Comparison of ENCODE assay signal across 5 fruit fly cellular contexts in genomic region chr3L:10516707-10517450, dm6.
TF ChIP-seq lines count a peak whose summit lies in the region.

No protein-coding gene starts in this region.

- TF ChIP-seq CTCF in whole organism, embryonic (GFP tag; optimal IDR thresholded peaks at IDR 0.05; lab: Kevin White, UChicago): no peak

TF ChIP-seq in whole organism, 6 proteins besides CTCF, POLR2A, EP300 and RAD21:
- TF ChIP-seq psq (optimal IDR thresholded peaks at IDR 0.05; lab: Kevin White, UChicago) (peak; percentile 33), pan (optimal IDR thresholded peaks at IDR 0.05; lab: Kevin White, UChicago) (no peak)

TF ChIP-seq in whole organism, embryonic, 481 proteins besides CTCF, POLR2A, EP300 and RAD21 (continues in another document):
- TF ChIP-seq Abd-B (GFP tag; optimal IDR thresholded peaks at IDR 0.05; lab: Kevin White, UChicago) (no peak), CG9215 (GFP tag; IDR thresholded peaks at IDR 0.05; lab: Robert Waterston, UW) (0 out of 2 replicates have a peak, but pooled peaks have one; percentile 17), prd (optimal IDR thresholded peaks at IDR 0.05; lab: Kevin White, UChicago) (no peak), prd (GFP tag; IDR thresholded peaks at IDR 0.05; lab: Robert Waterston, UW) (peak; percentile 38; the same call in 1 of the 3 replicates), CG9727 (GFP tag; optimal IDR thresholded peaks at IDR 0.05; lab: Kevin White, UChicago) (peak; percentile 53), cg (GFP tag; optimal IDR thresholded peaks at IDR 0.05; lab: Kevin White, UChicago) (peak; percentile 14), Tbp (GFP tag; optimal IDR thresholded peaks at IDR 0.05; lab: Kevin White, UChicago) (no peak), CG18599 (GFP tag; optimal IDR thresholded peaks at IDR 0.05; lab: Kevin White, UChicago) (peak; percentile 6), CG4730 (GFP tag; IDR thresholded peaks at IDR 0.05; lab: Robert Waterston, UW) (no peak), CoRest (tag; optimal IDR thresholded peaks at IDR 0.05; lab: Kevin White, UChicago) (peak; percentile 9), dmrt99B (tag; optimal IDR thresholded peaks at IDR 0.05; lab: Kevin White, UChicago) (peak; percentile 14), CG13123 (GFP tag; optimal IDR thresholded peaks at IDR 0.05; lab: Kevin White, UChicago) (no peak), CG9437 (GFP tag; optimal IDR thresholded peaks at IDR 0.05; lab: Kevin White, UChicago) (no peak), CG2199 (GFP tag; IDR thresholded peaks at IDR 0.05; lab: Robert Waterston, UW) (peak; percentile 82; the same call in 2 of the 3 replicates), CG2678 (tag; optimal IDR thresholded peaks at IDR 0.05; lab: Kevin White, UChicago) (peak; percentile 25), CG16779 (GFP tag; IDR thresholded peaks at IDR 0.05; lab: Robert Waterston, UW) (0 out of 2 replicates have a peak, but pooled peaks have one; percentile 6), shn (GFP tag; optimal IDR thresholded peaks at IDR 0.05; lab: Kevin White, UChicago) (no peak), CG11504 (tag; optimal IDR thresholded peaks at IDR 0.05; lab: Kevin White, UChicago) (peak; percentile 18), row (GFP tag; IDR thresholded peaks at IDR 0.05; lab: Robert Waterston, UW) (peak; percentile 65), BEAF-32 (GFP tag; optimal IDR thresholded peaks at IDR 0.05; lab: Kevin White, UChicago) (no peak), slbo (GFP tag; IDR thresholded peaks at IDR 0.05; lab: Robert Waterston, UW) (peak; percentile 45; the same call in 1 of the 2 replicates)

TF ChIP-seq in whole organism, prepupa, 60 proteins besides CTCF, POLR2A, EP300 and RAD21 (continues in another document):
- TF ChIP-seq CG15336 (GFP tag; IDR thresholded peaks at IDR 0.05; lab: Robert Waterston, UW) (no peak), dac (GFP tag; optimal IDR thresholded peaks at IDR 0.05; lab: Kevin White, UChicago) (no peak), CG31627 (GFP tag; optimal IDR thresholded peaks at IDR 0.05; lab: Kevin White, UChicago) (peak; percentile 29), Smox (GFP tag; optimal IDR thresholded peaks at IDR 0.05; lab: Kevin White, UChicago) (no peak), Met (GFP tag; optimal IDR thresholded peaks at IDR 0.05; lab: Kevin White, UChicago) (peak; percentile 24), Ets96B (tag; optimal IDR thresholded peaks at IDR 0.05; lab: Kevin White, UChicago) (no peak), CG8319 (GFP tag; optimal IDR thresholded peaks at IDR 0.05; lab: Kevin White, UChicago) (no peak), fd85E (GFP tag; optimal IDR thresholded peaks at IDR 0.05; lab: Kevin White, UChicago) (no peak), CG3032 (tag; optimal IDR thresholded peaks at IDR 0.05; lab: Kevin White, UChicago) (peak; percentile 13), CG6854 (GFP tag; optimal IDR thresholded peaks at IDR 0.05; lab: Kevin White, UChicago) (no peak), CG34406 (GFP tag; optimal IDR thresholded peaks at IDR 0.05; lab: Kevin White, UChicago) (no peak), net (GFP tag; optimal IDR thresholded peaks at IDR 0.05; lab: Kevin White, UChicago) (no peak), CG10631 (GFP tag; optimal IDR thresholded peaks at IDR 0.05; lab: Kevin White, UChicago) (peak; percentile 30), dsx (GFP tag; optimal IDR thresholded peaks at IDR 0.05; lab: Kevin White, UChicago; ENCODE audit: poor library complexity, severe bottlenecking) (no peak), Sox102F (GFP tag; optimal IDR thresholded peaks at IDR 0.05; lab: Kevin White, UChicago) (no peak), CG6808 (GFP tag; optimal IDR thresholded peaks at IDR 0.05; lab: Kevin White, UChicago) (peak; percentile 9), CG11902 (GFP tag; optimal IDR thresholded peaks at IDR 0.05; lab: Kevin White, UChicago) (peak; percentile 40), CG6163 (GFP tag; IDR thresholded peaks at IDR 0.05; lab: Robert Waterston, UW) (no peak; the same call in 2 of the 3 replicates), Eip78C (GFP tag; lab: Kevin White, UChicago) (peak; percentile 72), CG32006 (GFP tag; optimal IDR thresholded peaks at IDR 0.05; lab: Kevin White, UChicago) (peak; percentile 48), Gug (GFP tag; IDR thresholded peaks at IDR 0.05; lab: Robert Waterston, UW) (no peak), topi (GFP tag; optimal IDR thresholded peaks at IDR 0.05; lab: Kevin White, UChicago) (peak; percentile 29), Hr39 (GFP tag; optimal IDR thresholded peaks at IDR 0.05; lab: Kevin White, UChicago) (peak; percentile 42), acj6 (GFP tag; optimal IDR thresholded peaks at IDR 0.05; lab: Kevin White, UChicago) (peak; percentile 38)

TF ChIP-seq in whole organism, pupa, 21 proteins besides CTCF, POLR2A, EP300 and RAD21:
- TF ChIP-seq CG12605 (GFP tag; IDR thresholded peaks at IDR 0.05; lab: Robert Waterston, UW) (no peak), CG17806 (tag; optimal IDR thresholded peaks at IDR 0.05; lab: Kevin White, UChicago) (no peak), CG13204 (GFP tag; optimal IDR thresholded peaks at IDR 0.05; lab: Kevin White, UChicago) (no peak), CG14655 (GFP tag; optimal IDR thresholded peaks at IDR 0.05; lab: Kevin White, UChicago) (peak; percentile 46), CG15710 (tag; optimal IDR thresholded peaks at IDR 0.05; lab: Kevin White, UChicago) (peak; percentile 46), Snoo (tag; optimal IDR thresholded peaks at IDR 0.05; lab: Kevin White, UChicago) (no peak), CG4496 (GFP tag; IDR thresholded peaks at IDR 0.05; lab: Robert Waterston, UW) (0 out of 3 replicates have a peak, but pooled peaks have one; percentile 28), rn (GFP tag; IDR thresholded peaks at IDR 0.05; lab: Robert Waterston, UW) (no peak), CG9948 (tag; optimal IDR thresholded peaks at IDR 0.05; lab: Kevin White, UChicago) (no peak), gl (tag; optimal IDR thresholded peaks at IDR 0.05; lab: Kevin White, UChicago) (no peak), D1 (tag; optimal IDR thresholded peaks at IDR 0.05; lab: Kevin White, UChicago) (no peak), Pif1B (GFP tag; optimal IDR thresholded peaks at IDR 0.05; lab: Kevin White, UChicago) (no peak), Pif1A (GFP tag; optimal IDR thresholded peaks at IDR 0.05; lab: Kevin White, UChicago) (no peak), EcR (GFP tag; optimal IDR thresholded peaks at IDR 0.05; lab: Kevin White, UChicago) (no peak), CG8159 (tag; optimal IDR thresholded peaks at IDR 0.05; lab: Kevin White, UChicago) (peak; percentile 4), Ets98B (GFP tag; IDR thresholded peaks at IDR 0.05; lab: Robert Waterston, UW) (no peak), CG10348 (GFP tag; IDR thresholded peaks at IDR 0.05; lab: Robert Waterston, UW) (no peak), fd96Ca (GFP tag; IDR thresholded peaks at IDR 0.05; lab: Robert Waterston, UW) (0 out of 3 replicates have a peak, but pooled peaks have one; percentile 3), CG34367 (tag; optimal IDR thresholded peaks at IDR 0.05; lab: Kevin White, UChicago) (no peak), CG8301 (tag; optimal IDR thresholded peaks at IDR 0.05; lab: Kevin White, UChicago) (no peak), CG32121 (GFP tag; IDR thresholded peaks at IDR 0.05; lab: Robert Waterston, UW) (no peak)
TF ChIP-seq in whole organism, pupa: peak in this region for 5.

TF ChIP-seq in whole organism, wandering third instar larva, 38 proteins besides CTCF, POLR2A, EP300 and RAD21:
- TF ChIP-seq Sp1 (GFP tag; optimal IDR thresholded peaks at IDR 0.05; lab: Kevin White, UChicago) (peak; percentile 23), rgr (GFP tag; optimal IDR thresholded peaks at IDR 0.05; lab: Kevin White, UChicago) (no peak), foxo (GFP tag; optimal IDR thresholded peaks at IDR 0.05; lab: Kevin White, UChicago) (peak in 1 of 2 experiments; percentile 33), HLH106 (tag; optimal IDR thresholded peaks at IDR 0.05; lab: Kevin White, UChicago) (peak; percentile 25), ey (GFP tag; optimal IDR thresholded peaks at IDR 0.05; lab: Kevin White, UChicago) (no peak), dmrt93B (GFP tag; optimal IDR thresholded peaks at IDR 0.05; lab: Kevin White, UChicago) (peak; percentile 11), psq (GFP tag; optimal IDR thresholded peaks at IDR 0.05; lab: Kevin White, UChicago) (peak; percentile 10)
